Fruit fly (Drosophila melanogaster): ENCODE data around the gene CG14903.
A peak's percentile ranks its signal among the peaks of the same experiment; 100 is the strongest.

CG14903 gene

DNA sequence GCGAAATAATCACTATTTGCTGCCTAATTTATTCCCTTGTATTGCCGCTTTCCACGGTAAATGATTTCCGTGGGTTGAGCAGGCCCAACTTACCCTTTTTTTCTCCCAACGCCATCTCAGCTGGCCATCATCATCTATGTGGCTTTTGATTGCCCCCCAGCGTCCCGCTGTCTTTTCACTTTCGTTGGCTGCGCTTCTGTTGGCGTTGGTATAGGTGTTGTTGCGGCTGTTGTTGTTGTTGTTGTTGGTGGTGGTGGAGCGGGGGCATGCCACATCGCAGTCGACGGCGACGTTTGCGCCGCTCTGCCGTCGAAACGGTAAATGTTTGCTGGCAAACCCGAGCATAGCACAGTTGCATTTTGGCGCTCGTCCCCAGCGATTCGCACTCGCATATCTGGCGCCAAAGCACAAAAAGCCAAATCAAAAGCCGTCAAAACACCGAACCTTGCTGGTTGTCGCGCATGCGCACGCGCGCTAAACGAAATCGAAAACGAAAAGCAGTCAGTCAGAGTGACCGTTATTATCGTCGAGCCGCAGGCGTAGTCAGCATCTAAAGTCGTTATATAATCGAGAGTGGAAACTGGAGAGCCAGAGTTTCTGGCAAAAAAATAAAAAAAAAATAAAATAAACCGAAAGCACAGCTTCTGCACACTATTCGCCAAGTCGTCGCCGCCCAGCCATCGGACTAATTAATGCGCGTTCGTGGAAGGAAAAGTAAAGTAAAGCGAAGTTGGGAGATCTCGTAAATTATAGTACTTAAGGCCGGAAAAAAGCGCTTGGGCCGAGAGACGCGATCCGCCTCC is 20.7 kb upstream of the CG14903 start, which contains the start of gene CG14892:
Gene CG14892, plus strand, starts transcription at position 359 of the 803 bp plus-strand sequence.
- no peak for TF ChIP-seq woc (GFP tag; optimal IDR thresholded peaks at IDR 0.05)
- no peak for TF ChIP-seq dsf (GFP tag; optimal IDR thresholded peaks at IDR 0.05; ENCODE audit: borderline replicate concordance)
- no peak for TF ChIP-seq CrebA (GFP tag; optimal IDR thresholded peaks at IDR 0.05; ENCODE audit: borderline replicate concordance)
- TF ChIP-seq pan (optimal IDR thresholded peaks at IDR 0.05): peak; percentile 11
- no peak for TF ChIP-seq Vsx2 (GFP tag; optimal IDR thresholded peaks at IDR 0.05; ENCODE audit: partially characterized antibody)
- no peak for TF ChIP-seq Dfd (GFP tag; optimal IDR thresholded peaks at IDR 0.05)
- no peak for TF ChIP-seq ey (GFP tag; optimal IDR thresholded peaks at IDR 0.05)

DNA sequence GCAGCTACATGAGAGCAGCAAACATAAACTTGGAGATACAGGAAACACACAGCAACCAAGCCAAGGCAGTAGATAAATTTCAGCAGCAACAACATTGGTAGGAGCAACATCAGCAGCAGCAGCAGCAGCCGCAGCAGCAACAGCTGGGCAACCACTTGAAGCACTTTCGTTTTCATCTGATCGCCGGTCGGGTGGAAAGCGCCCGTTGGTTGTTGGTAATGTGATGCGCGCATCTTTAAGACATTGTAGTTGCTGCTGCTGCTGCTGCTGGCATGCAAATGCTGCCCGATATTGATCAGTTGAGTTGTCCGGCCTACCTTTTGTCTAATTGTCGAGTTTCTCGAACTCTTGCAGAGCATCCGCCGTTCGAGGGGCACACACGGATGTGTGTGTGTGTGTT is 17.9 kb upstream of the CG14903 start:
- no peak for TF ChIP-seq Hr78 (GFP tag; optimal IDR thresholded peaks at IDR 0.05)
- TF ChIP-seq Dfd (GFP tag; optimal IDR thresholded peaks at IDR 0.05): peak; percentile 73
- TF ChIP-seq N (GFP tag; optimal IDR thresholded peaks at IDR 0.05): no peak
- TF ChIP-seq foxo (GFP tag; optimal IDR thresholded peaks at IDR 0.05): no peak

DNA sequence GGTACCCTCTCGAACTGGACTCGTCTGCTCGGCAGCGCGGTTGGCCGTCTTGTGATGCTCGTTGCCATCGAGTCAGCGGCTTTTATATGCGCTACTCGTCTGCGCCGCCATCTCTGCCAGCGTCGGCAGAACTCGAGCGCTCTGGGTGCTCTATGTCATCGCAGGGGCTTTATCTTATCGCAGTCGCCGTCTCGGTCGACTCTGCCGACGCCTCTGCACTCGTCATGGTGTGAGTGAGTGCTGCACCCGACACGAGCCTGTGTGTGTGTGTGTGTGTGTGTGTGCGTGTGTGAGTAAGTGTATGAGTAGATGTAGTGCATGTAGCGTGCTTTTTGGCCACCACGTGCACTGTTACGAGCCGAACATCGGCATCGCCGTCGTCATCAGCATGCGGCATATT is 10.1 kb upstream of the CG14903 start, which contains the start of gene Scp2:
Gene Scp2, minus strand, starts transcription at position 59 of the 400 bp plus-strand sequence.
- TF ChIP-seq dmrt93B (GFP tag; optimal IDR thresholded peaks at IDR 0.05) (no peak), Dfd (GFP tag; optimal IDR thresholded peaks at IDR 0.05) (peak; percentile 60), pan (optimal IDR thresholded peaks at IDR 0.05) (no peak), brk (GFP tag; optimal IDR thresholded peaks at IDR 0.05) (no peak), psq (GFP tag; optimal IDR thresholded peaks at IDR 0.05) (no peak)

DNA sequence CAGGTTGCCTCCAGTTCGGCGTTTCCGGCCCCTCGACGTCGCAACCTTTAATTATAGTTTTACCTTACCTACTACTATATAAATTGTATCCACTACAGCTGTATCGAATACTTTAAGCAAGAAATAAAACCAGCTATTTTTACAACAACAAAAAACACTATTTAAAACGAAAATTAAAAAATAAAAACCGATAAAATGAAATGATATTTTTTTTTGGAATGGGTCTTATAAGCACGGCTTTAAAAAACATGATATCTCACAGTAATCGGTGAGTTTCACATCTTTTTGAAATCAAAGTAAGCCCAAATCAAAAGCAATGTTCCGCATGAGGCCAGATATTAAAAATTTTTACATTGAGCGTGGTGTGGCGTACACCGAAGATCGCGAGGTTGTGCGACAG is 2.3 kb downstream of the CG14903 start, which contains the start of gene CG14891:
Gene CG14891, plus strand, starts transcription at position 301 of the 400 bp plus-strand sequence.
- TF ChIP-seq Rel (GFP tag; optimal IDR thresholded peaks at IDR 0.05) (no peak), Rel (tag; optimal IDR thresholded peaks at IDR 0.05) (no peak), CG9705 (GFP tag; optimal IDR thresholded peaks at IDR 0.05) (no peak), dsf (GFP tag; optimal IDR thresholded peaks at IDR 0.05; ENCODE audit: borderline replicate concordance) (no peak), br (GFP tag; optimal IDR thresholded peaks at IDR 0.05) (no peak), woc (GFP tag; optimal IDR thresholded peaks at IDR 0.05) (no peak), Hnf4 (GFP tag; optimal IDR thresholded peaks at IDR 0.05) (no peak), Abd-B (GFP tag; optimal IDR thresholded peaks at IDR 0.05) (no peak), Jra (GFP tag; optimal IDR thresholded peaks at IDR 0.05) (no peak), Dif (GFP tag; optimal IDR thresholded peaks at IDR 0.05; ENCODE audit: partially characterized antibody) (no peak), pan (optimal IDR thresholded peaks at IDR 0.05) (no peak), sv (GFP tag; optimal IDR thresholded peaks at IDR 0.05) (no peak), psq (GFP tag; optimal IDR thresholded peaks at IDR 0.05) (no peak), OdsH (GFP tag; optimal IDR thresholded peaks at IDR 0.05) (no peak)

DNA sequence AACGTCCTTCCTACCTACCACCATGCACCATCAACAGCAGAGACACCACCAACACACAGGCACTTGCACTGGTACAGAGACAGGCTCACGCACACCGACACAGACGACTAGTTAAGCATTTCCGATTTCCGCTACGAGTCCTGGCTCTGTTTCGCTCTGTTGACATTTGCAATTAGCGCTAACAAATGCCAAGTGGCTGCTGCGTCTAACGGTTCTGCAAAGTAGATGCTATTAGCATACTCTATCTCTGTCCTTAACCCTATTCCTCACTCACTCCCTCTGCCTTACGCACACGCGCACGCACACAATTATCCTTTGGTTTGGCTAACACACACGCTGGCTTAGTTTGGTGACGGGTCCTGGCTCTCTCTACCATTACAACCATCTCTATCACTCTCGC is 3.1 kb downstream of the CG14903 start:
- TF ChIP-seq foxo (GFP tag; optimal IDR thresholded peaks at IDR 0.05) (no peak), ey (GFP tag; optimal IDR thresholded peaks at IDR 0.05) (no peak), Dif (GFP tag; optimal IDR thresholded peaks at IDR 0.05; ENCODE audit: partially characterized antibody) (no peak), dl (GFP tag; optimal IDR thresholded peaks at IDR 0.05; ENCODE audit: insufficient read depth in 1 of 2, partially characterized antibody in 2 of 2) (no peak), CrebA (GFP tag; optimal IDR thresholded peaks at IDR 0.05; ENCODE audit: borderline replicate concordance) (no peak), jim (GFP tag; optimal IDR thresholded peaks at IDR 0.05) (no peak), Hnf4 (GFP tag; optimal IDR thresholded peaks at IDR 0.05) (no peak), pan (optimal IDR thresholded peaks at IDR 0.05) (no peak), brk (GFP tag; optimal IDR thresholded peaks at IDR 0.05) (no peak), Dfd (GFP tag; optimal IDR thresholded peaks at IDR 0.05) (no peak)

DNA sequence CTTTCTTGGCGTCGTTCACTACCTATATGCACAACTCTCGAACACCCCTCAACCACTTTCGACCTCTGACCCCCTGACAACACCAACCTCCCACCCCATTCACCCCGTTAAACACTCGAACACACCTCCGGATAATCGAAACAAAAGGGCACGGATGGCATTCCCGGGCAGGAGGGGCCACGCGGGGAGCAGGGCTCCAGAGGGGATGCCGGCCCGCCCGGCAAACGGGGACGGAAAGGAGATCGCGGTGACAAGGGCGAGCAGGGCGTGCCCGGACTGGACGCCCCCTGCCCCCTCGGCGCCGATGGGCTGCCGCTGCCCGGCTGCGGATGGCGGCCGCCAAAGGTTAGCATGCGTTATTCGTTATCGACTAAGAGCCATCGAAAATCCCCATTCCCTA is 4.2 kb downstream of the CG14903 start:
- TF ChIP-seq Dfd (GFP tag; optimal IDR thresholded peaks at IDR 0.05) (peak; percentile 99), dsf (GFP tag; optimal IDR thresholded peaks at IDR 0.05; ENCODE audit: borderline replicate concordance) (no peak)

DNA sequence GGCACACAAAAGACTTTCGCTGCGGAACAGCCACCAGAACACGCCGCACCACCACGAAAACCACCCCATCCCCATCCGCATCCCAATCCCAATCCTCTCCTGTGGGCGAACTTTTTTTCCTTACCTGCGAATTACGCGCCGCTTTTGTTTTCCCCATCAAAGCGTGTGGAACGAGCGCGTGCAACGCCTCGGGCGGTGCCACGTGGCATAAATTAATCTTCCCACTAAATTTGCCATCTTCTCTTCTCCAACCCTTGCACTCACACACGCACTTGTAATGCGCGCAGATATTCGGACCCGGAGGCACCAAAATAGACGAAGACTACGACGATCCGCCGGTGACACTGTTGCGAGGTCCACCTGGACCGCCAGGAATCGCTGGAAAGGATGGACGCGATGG is 8.8 kb downstream of the CG14903 start:
- no peak for TF ChIP-seq ey (GFP tag; optimal IDR thresholded peaks at IDR 0.05)
- no peak for TF ChIP-seq Vsx2 (GFP tag; optimal IDR thresholded peaks at IDR 0.05; ENCODE audit: partially characterized antibody)
- TF ChIP-seq Hr78 (GFP tag; optimal IDR thresholded peaks at IDR 0.05): no peak
- no peak for TF ChIP-seq Abd-B (GFP tag; optimal IDR thresholded peaks at IDR 0.05)
- TF ChIP-seq psq (GFP tag; optimal IDR thresholded peaks at IDR 0.05): no peak
- TF ChIP-seq Dif (GFP tag; optimal IDR thresholded peaks at IDR 0.05; ENCODE audit: partially characterized antibody): no peak
- no peak for TF ChIP-seq usp (GFP tag; optimal IDR thresholded peaks at IDR 0.05)
- no peak for TF ChIP-seq Mio (GFP tag; optimal IDR thresholded peaks at IDR 0.05)
- no peak for TF ChIP-seq Sp1 (GFP tag; optimal IDR thresholded peaks at IDR 0.05)
- no peak for TF ChIP-seq brk (GFP tag; optimal IDR thresholded peaks at IDR 0.05)
- no peak for TF ChIP-seq foxo (GFP tag; optimal IDR thresholded peaks at IDR 0.05)

All from whole organism, wandering third instar larva.